Worm (Caenorhabditis elegans) whole organism, dauer: ENCODE measurements around the gene srj-10.

Source experiments
- unc-62 ChIP-seq: sonication (generic microtip); optimal IDR thresholded peaks from 2 replicates; lab custom pipeline; 2017; ENCODE audit warnings: missing biosample characterization, missing genetic modification reagents, missing genetic modification characterization

The srj-10 gene

ce11 chrV:16071167-16071566, 2.6 kb downstream of the srj-10 start, which contains the start of gene nhr-176:
TSS of gene nhr-176 (plus strand) at chrV:16071325.
- no peak for TF ChIP-seq unc-62 (GFP tag; lab: Kevin White, UChicago)

DNA sequence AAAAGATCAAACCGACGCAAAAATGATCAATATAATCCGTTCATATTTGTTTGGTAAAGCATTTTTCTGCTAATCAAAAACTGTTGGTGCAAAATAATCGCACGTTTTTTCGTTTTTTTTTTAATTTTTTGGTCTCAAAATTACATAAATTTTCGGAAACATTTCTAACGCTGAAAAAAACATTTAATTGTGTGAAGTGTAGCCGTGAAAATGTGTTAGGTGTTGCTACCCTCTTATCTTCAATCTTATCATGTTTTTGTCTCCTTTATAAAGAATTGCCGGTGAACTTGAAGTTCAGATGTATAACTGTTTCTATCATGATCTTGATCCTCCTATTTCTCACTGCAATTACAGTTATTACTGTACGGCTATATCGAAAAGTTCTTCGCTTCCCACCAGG, 4.8 kb downstream of the srj-10 start, which contains the start of gene cyp-35D1:
TSS of gene cyp-35D1 (plus strand) at position 301 of the 400 bp plus-strand sequence.
- TF ChIP-seq unc-62 (GFP tag; lab: Kevin White, UChicago): no peak

ce11 chrV:16062788-16063187, 11.0 kb downstream of the srj-10 start, which contains the start of gene F14H3.14:
TSS of gene F14H3.14 (minus strand) at chrV:16062888.
- TF ChIP-seq unc-62 (GFP tag; lab: Kevin White, UChicago): no peak

- TF ChIP-seq unc-62 (GFP tag; lab: Kevin White, UChicago): no peak
These were observed 11.8 kb downstream of the srj-10 start, which contains the start of gene fbxa-100 for ce11 chrV:16061993-16062392. TSS of gene fbxa-100 (minus strand) at chrV:16062093.

- no peak for TF ChIP-seq unc-62 (GFP tag; lab: Kevin White, UChicago)
These were observed 13.6 kb downstream of the srj-10 start, which contains the start of gene F14H3.15 for ce11 chrV:16060135-16060534. TSS of gene F14H3.15 (minus strand) at chrV:16060235.

ce11 chrV:16058872-16059271, 14.9 kb downstream of the srj-10 start, which contains the start of gene F14H3.6:
TSS of gene F14H3.6 (minus strand) at chrV:16058893.
- TF ChIP-seq unc-62 (GFP tag; lab: Kevin White, UChicago): no peak

DNA sequence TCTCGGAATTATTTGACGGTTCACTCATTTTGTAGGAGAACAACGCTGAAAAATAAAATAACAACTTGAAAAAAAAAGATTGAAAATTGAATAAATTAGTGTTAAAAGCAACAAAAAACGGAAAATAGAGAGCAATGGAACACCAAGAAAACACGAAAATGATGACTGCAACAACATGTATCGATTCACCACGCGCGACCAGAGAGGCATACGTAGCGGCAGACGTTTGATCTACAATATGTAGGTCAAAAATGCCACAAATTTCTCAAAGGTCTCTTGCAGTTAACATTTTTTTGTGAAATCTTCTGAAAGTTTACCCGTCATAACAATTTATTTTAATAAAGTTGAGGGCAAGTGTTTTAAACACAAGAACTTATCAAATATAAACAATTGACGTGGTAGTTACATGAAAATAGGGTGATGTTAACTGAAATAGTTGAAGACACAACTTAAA, 16.7 kb downstream of the srj-10 start, which contains the start of gene F14H3.5:
TSS of gene F14H3.5 (minus strand) at position 51 of the 454 bp plus-strand sequence.
- TF ChIP-seq unc-62 (GFP tag; lab: Kevin White, UChicago): no peak

DNA sequence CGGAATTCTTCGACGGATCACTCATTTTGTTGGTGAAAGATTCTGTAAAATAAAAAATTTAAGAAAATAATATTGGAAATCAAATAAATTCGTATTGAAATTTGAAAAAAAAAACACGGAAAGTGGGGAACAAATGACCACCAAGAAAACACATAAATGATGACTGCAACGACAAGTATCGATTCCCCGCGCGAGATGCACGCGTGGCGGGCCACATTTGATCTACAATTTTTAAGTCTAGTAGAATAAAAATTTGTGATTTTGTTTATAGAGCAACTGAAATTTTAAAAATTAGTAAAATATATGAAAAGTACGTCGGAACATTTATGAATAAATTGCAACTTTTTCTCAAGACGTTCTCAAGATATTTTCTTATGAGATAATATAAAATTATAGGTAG, 18.7 kb downstream of the srj-10 start, which contains the start of gene F14H3.4:
TSS of gene F14H3.4 (minus strand) at position 42 of the 400 bp plus-strand sequence.
- no peak for TF ChIP-seq unc-62 (GFP tag; lab: Kevin White, UChicago)

ce11 chrV:16053373-16053772, 20.4 kb downstream of the srj-10 start, which contains the start of gene F14H3.3:
TSS of gene F14H3.3 (minus strand) at chrV:16053473.
- TF ChIP-seq unc-62 (GFP tag; lab: Kevin White, UChicago): no peak

- no peak for TF ChIP-seq unc-62 (GFP tag; lab: Kevin White, UChicago)
These were observed 24.6 kb downstream of the srj-10 start, which contains the start of gene best-12 for ce11 chrV:16049177-16049576. TSS of gene best-12 (plus strand) at chrV:16049477.

- TF ChIP-seq unc-62 (GFP tag; lab: Kevin White, UChicago): no peak
These were observed 26.2 kb downstream of the srj-10 start, which contains the start of gene str-198 for ce11 chrV:16047508-16047907. TSS of gene str-198 (plus strand) at chrV:16047808.

DNA sequence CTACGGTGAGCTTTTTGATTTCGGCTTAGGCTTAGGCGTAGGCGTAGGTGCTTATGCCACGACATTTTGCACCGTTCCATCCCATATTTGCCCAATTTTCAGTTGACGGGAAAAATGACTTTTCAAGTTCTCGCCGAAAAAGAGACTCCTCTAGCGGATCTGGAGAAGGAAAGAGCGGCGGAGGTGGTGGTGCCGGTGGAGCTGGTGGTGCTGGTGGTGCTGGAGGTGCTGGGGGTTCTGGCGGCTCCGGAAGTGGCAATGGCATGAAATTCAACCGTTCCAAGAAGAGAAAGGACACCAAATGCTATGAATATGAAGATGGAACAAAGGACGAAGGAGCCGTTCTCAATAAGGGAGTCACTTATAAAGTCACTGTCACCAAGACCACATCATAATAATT, 26.7 kb downstream of the srj-10 start:
- TF ChIP-seq unc-62 (GFP tag; lab: Kevin White, UChicago): no peak

DNA sequence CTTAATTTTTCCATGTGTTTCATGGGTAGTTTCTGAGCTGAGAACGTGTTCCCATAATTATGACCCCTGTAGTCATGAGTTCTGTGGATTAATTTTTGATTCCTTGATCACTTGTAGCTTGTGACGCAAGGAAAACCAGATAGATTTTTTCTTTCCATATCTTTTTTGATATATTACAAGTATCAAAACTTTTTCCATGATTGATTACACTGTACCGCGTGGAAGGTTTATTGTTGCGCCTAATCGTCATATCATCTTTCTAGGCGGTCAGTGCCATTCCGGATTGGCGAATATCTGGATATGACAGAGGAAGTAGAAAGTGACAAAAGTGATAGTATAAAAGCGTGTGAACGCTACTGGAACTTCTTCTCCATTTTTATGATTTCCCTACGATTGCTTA, 27.2 kb downstream of the srj-10 start, which contains the start of gene ZK285.2:
TSS of gene ZK285.2 (plus strand) at position 301 of the 400 bp plus-strand sequence.
- TF ChIP-seq unc-62 (GFP tag; lab: Kevin White, UChicago): no peak

DNA sequence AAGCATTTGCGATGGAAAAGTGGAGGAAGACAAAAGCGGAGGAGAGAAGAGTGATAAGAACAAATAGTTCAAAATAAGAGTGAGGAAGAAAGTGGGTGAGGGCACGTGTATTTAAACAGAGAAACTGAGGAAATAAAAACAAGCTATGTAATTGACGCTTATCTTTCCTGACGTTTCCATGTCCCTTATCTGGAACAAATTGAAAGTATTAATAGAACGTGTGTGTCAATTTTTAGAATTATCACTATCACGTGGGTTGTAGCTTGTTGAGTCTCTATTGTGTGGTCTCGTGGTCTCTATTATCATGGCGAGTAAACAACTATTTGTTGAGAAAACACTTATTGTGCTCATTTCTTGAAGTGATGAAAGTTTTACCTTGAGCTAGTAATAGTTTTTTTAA, 27.9 kb downstream of the srj-10 start, which contains the start of gene T10C6.15:
TSS of gene T10C6.15 (minus strand) at position 104 of the 400 bp plus-strand sequence.
- TF ChIP-seq unc-62 (GFP tag; lab: Kevin White, UChicago): no peak

DNA sequence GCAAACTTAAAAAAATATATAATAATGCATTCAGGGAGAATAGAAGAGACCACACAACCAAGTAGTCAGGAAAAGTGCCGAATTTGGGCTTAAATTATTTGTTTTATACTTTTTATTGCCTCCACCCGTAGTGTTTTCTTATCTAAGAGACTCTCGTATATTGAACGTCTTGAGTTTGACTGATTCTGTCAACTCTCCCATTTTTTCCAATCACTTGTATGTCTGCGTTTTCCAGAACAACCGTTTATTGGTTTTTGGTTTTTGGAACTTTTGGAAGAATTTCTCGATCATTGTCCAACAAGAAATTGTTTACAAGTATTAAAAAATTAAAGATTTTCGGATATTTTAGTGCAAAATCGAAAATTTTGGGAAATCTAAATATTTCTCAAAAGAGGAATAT, 30.1 kb downstream of the srj-10 start:
- TF ChIP-seq unc-62 (GFP tag; lab: Kevin White, UChicago): no peak

- TF ChIP-seq unc-62 (GFP tag; lab: Kevin White, UChicago): no peak
These were observed 31.1 kb downstream of the srj-10 start for ce11 chrV:16042743-16043014.
